Fruit fly (Drosophila melanogaster): ENCODE data around the gene Cngl.

dm6 chrX:15352692-15353091, 88.4 kb downstream of the Cngl start:
- no peak for TF ChIP-seq CG8478 (optimal IDR thresholded peaks at IDR 0.05)
- peak in 1 of 2 experiments; percentile 2 for TF ChIP-seq CTCF (optimal IDR thresholded peaks at IDR 0.05)

All from S2 (cell line).